Worm (Caenorhabditis elegans) whole organism, L2 larva: ENCODE measurements around the gene F55A11.11.

Experiments used
- R02D3.7 ChIP-seq: fragments of 150-350 bp; optimal IDR thresholded peaks from 2 replicates; lab custom pipeline; 2014; ENCODE audit warnings: missing biosample characterization, missing genetic modification characterization
- nhr-11 ChIP-seq: fragments of 150-350 bp; optimal IDR thresholded peaks from 2 replicates; lab custom pipeline; 2014; ENCODE audit warnings: missing biosample characterization, missing genetic modification characterization

- no peak for TF ChIP-seq R02D3.7
- no peak for TF ChIP-seq nhr-11
Observed at ce11 chrV:11802508-11802907, 19.6 kb downstream of the F55A11.11 start.
